Fruit fly (Drosophila melanogaster) whole organism, pupa: ENCODE measurements around the gene CG10730.
A peak's percentile ranks its signal among the peaks of the same experiment; 100 is the strongest.

Experiments
- CG10348 ChIP-seq: fragments of 200-800 bp; sonication (Bioruptor generic); IDR thresholded peaks from 2 replicates; pipeline ENCODE4 v1.3.6; 2022; ENCODE audit warnings: missing biosample characterization, missing genetic modification characterization
- CG12605 ChIP-seq: fragments of 200-800 bp; sonication (Bioruptor generic); IDR thresholded peaks from 2 replicates; pipeline ENCODE4 v1.3.6; 2022; ENCODE audit warnings: missing biosample characterization, missing genetic modification characterization
- CG13204 ChIP-seq: fragments of 200-800 bp; sonication (Bioruptor generic); optimal IDR thresholded peaks from 2 replicates; lab custom pipeline; 2018; ENCODE audit warnings: missing biosample characterization, mild to moderate bottlenecking, missing genetic modification characterization, moderate library complexity
- CG14655 ChIP-seq: fragments of 200-800 bp; sonication (Bioruptor generic); optimal IDR thresholded peaks from 3 replicates; lab custom pipeline; 2017; ENCODE audit warnings: mild to moderate bottlenecking, missing biosample characterization, missing genetic modification reagents, missing genetic modification characterization
- CG15710 ChIP-seq: fragments of 200-800 bp; sonication (Bioruptor generic); optimal IDR thresholded peaks from 2 replicates; lab custom pipeline; 2018; ENCODE audit warnings: missing biosample characterization, mild to moderate bottlenecking, missing genetic modification characterization, moderate library complexity
- CG17806 ChIP-seq: fragments of 200-800 bp; sonication (Bioruptor generic); optimal IDR thresholded peaks from 2 replicates; lab custom pipeline; 2018; ENCODE audit warnings: missing biosample characterization, mild to moderate bottlenecking, missing genetic modification characterization, moderate library complexity
- CG32121 ChIP-seq: fragments of 200-800 bp; sonication (Bioruptor generic); IDR thresholded peaks from 2 replicates; pipeline ENCODE4 v1.3.6; 2022; ENCODE audit warnings: missing biosample characterization, missing genetic modification characterization
- CG34367 ChIP-seq: fragments of 200-800 bp; sonication (Bioruptor generic); optimal IDR thresholded peaks from 2 replicates; lab custom pipeline; 2018; ENCODE audit warnings: missing biosample characterization, mild to moderate bottlenecking, missing genetic modification characterization
- CG4496 ChIP-seq: fragments of 200-800 bp; sonication (Bioruptor generic); IDR thresholded peaks from 3 replicates; pipeline ENCODE4 v1.3.6; 2022; ENCODE audit warnings: missing biosample characterization, missing genetic modification characterization
- CG8159 ChIP-seq: fragments of 200-800 bp; sonication (Bioruptor generic); optimal IDR thresholded peaks from 3 replicates; lab custom pipeline; 2018; ENCODE audit warnings: missing biosample characterization, mild to moderate bottlenecking, missing genetic modification characterization, moderate library complexity
- CG8301 ChIP-seq: fragments of 200-800 bp; sonication (Bioruptor generic); optimal IDR thresholded peaks from 2 replicates; lab custom pipeline; 2018; ENCODE audit warnings: missing biosample characterization, mild to moderate bottlenecking, missing genetic modification characterization
- CG9948 ChIP-seq: fragments of 200-800 bp; sonication (Bioruptor generic); optimal IDR thresholded peaks from 2 replicates; lab custom pipeline; 2018; ENCODE audit warnings: missing biosample characterization, mild to moderate bottlenecking, missing genetic modification characterization, moderate library complexity
- D1 ChIP-seq: fragments of 200-800 bp; sonication (Bioruptor generic); optimal IDR thresholded peaks from 2 replicates; lab custom pipeline; 2018; ENCODE audit warnings: missing biosample characterization, mild to moderate bottlenecking, missing genetic modification characterization, moderate library complexity
- EcR ChIP-seq: fragments of 200-800 bp; sonication (Bioruptor generic); optimal IDR thresholded peaks from 3 replicates; lab custom pipeline; 2019; ENCODE audit warnings: missing biosample characterization, missing genetic modification characterization, mild to moderate bottlenecking, moderate library complexity, missing genetic modification reagents
- Ets98B ChIP-seq: fragments of 200-800 bp; sonication (Bioruptor generic); IDR thresholded peaks from 2 replicates; pipeline ENCODE4 v1.3.6; 2022; ENCODE audit warnings: missing biosample characterization, missing genetic modification characterization
- Pif1A ChIP-seq: fragments of 200-800 bp; sonication (Bioruptor generic); optimal IDR thresholded peaks from 3 replicates; lab custom pipeline; 2016; ENCODE audit warnings: missing biosample characterization, missing genetic modification characterization
- Pif1B ChIP-seq: fragments of 200-800 bp; sonication (Bioruptor generic); optimal IDR thresholded peaks from 3 replicates; lab custom pipeline; 2016; ENCODE audit warnings: missing biosample characterization, missing genetic modification characterization
- Snoo ChIP-seq: fragments of 200-800 bp; sonication (Bioruptor generic); optimal IDR thresholded peaks from 3 replicates; lab custom pipeline; 2017; ENCODE audit warnings: missing biosample characterization, mild to moderate bottlenecking, missing genetic modification characterization, inconsistent platforms
- fd96Ca ChIP-seq: fragments of 200-800 bp; sonication (Bioruptor generic); IDR thresholded peaks from 3 replicates; pipeline ENCODE4 v1.3.6; 2022; ENCODE audit warnings: missing biosample characterization, missing genetic modification characterization
- gl ChIP-seq: fragments of 200-800 bp; sonication (Bioruptor generic); optimal IDR thresholded peaks from 2 replicates; lab custom pipeline; 2018; ENCODE audit warnings: missing biosample characterization, mild to moderate bottlenecking, missing genetic modification characterization
- rn ChIP-seq: fragments of 200-800 bp; sonication (Bioruptor generic); IDR thresholded peaks from 2 replicates; pipeline ENCODE4 v1.3.6; 2022; ENCODE audit warnings: missing biosample characterization, missing genetic modification characterization

CG10730 gene

DNA sequence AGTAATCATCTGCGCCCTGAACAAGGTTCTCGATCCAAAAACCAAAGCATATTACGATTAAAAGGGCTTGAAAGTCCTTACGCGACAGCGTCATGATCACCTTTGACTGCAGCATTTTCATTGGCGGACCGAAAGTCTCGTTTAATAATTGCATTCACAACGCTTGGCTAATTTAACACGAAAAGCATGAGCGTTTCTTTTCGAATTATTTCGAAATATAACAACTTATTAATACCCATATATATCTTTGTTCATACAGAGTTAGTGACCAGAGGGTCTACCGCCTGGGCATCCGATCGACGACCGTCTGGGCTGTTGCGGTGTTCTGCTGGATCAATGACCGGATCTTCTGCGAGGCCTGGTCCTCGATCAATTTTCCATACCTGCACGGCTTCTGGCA lies at the start of gene CG10730:
CG10730 (minus strand) TSS at position 101 of the 400 bp plus-strand sequence.
- no peak for TF ChIP-seq CG8301 (tag; lab: Kevin White, UChicago)
- TF ChIP-seq CG15710 (tag; lab: Kevin White, UChicago) = no peak
- no peak for TF ChIP-seq D1 (tag; lab: Kevin White, UChicago)
- no peak for TF ChIP-seq CG4496 (GFP tag; lab: Robert Waterston, UW)
- TF ChIP-seq Pif1B (GFP tag; lab: Kevin White, UChicago) = no peak
- no peak for TF ChIP-seq CG14655 (GFP tag; lab: Kevin White, UChicago)
- no peak for TF ChIP-seq CG13204 (GFP tag; lab: Kevin White, UChicago)

DNA sequence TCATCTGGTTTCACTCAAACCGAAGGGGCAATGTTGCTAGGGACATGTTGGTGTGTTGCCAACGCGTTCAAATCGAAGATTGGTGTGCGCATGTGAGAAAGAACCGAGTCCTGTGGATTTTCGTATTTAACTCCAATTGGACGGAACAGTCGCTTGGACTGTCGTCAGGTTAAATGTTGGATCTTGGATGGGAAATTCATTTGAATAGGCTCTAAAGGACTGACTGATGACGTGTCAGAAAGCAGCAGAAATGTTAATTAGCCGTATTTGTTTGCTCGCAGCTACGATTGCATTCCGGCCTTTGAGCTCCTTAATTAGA lies 49.2 kb upstream of the CG10730 start:
- TF ChIP-seq rn (GFP tag; lab: Robert Waterston, UW) (no peak), CG15710 (tag; lab: Kevin White, UChicago) (no peak), EcR (GFP tag; lab: Kevin White, UChicago) (no peak), D1 (tag; lab: Kevin White, UChicago) (no peak), CG13204 (GFP tag; lab: Kevin White, UChicago) (no peak), Ets98B (GFP tag; lab: Robert Waterston, UW) (no peak), gl (tag; lab: Kevin White, UChicago) (no peak), CG8301 (tag; lab: Kevin White, UChicago) (no peak), CG10348 (no peak), CG17806 (tag; lab: Kevin White, UChicago) (no peak), CG32121 (GFP tag; lab: Robert Waterston, UW) (no peak), CG34367 (no peak)

DNA sequence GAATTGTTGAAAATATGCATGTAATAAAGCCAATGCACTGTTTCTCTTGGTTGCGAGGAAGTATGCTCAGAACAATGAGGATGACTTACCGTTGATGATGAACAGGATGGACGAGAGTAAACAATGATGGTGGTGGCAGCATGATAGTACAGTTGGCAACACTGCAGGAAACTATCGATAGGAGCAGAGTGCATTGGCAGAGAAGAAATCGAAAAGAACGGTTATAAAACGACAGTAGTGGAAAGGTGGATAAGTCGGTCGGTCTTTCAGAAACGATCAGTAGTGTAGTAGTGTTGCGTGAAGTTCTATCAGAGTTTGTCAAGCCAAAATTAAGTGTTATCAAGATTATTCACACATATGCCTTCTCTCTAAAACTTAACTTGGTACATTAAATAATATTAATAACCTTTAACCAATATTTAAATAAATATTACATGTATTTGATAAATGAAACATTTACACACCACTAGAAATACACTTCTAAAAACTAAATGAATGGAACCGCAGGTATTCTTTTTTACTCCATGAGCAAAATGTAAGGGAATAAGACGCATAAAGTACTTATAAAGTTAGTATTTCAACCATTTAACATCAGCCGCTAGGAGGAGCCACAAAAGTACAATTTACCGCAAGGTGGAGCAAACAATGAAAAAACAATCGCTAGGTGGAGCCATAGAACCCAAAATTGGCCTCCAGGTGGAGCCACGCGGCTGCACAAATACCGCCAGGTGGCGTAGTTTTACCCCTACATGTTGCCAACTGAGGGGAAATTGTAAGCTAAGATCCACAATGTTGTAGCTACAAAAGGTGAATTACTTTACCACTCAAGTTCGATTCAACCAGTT lies 48.6 kb upstream of the CG10730 start:
- TF ChIP-seq Pif1A (GFP tag; lab: Kevin White, UChicago) (no peak), CG17806 (tag; lab: Kevin White, UChicago) (peak; percentile 44), gl (tag; lab: Kevin White, UChicago) (peak; percentile 9), EcR (GFP tag; lab: Kevin White, UChicago) (no peak), fd96Ca (GFP tag; lab: Robert Waterston, UW) (peak; percentile 51; the same call in 2 of the 3 replicates), CG15710 (tag; lab: Kevin White, UChicago) (peak; percentile 68), Pif1B (GFP tag; lab: Kevin White, UChicago) (peak; percentile 55), CG32121 (GFP tag; lab: Robert Waterston, UW) (peak; percentile 50; the same call in 1 of the 2 replicates), CG14655 (GFP tag; lab: Kevin White, UChicago) (peak; percentile 74), CG4496 (GFP tag; lab: Robert Waterston, UW) (no peak; the same call in 1 of the 3 replicates), Snoo (tag; lab: Kevin White, UChicago) (peak; percentile 32), Ets98B (GFP tag; lab: Robert Waterston, UW) (no peak; the same call in 1 of the 2 replicates), CG8301 (tag; lab: Kevin White, UChicago) (peak; percentile 70), CG34367 (peak; percentile 48), CG8159 (tag; lab: Kevin White, UChicago) (peak; percentile 66), rn (GFP tag; lab: Robert Waterston, UW) (peak; percentile 61), CG12605 (GFP tag; lab: Robert Waterston, UW) (peak; percentile 38), CG13204 (GFP tag; lab: Kevin White, UChicago) (no peak), CG9948 (peak; percentile 57), D1 (tag; lab: Kevin White, UChicago) (no peak), CG10348 (no peak)

DNA sequence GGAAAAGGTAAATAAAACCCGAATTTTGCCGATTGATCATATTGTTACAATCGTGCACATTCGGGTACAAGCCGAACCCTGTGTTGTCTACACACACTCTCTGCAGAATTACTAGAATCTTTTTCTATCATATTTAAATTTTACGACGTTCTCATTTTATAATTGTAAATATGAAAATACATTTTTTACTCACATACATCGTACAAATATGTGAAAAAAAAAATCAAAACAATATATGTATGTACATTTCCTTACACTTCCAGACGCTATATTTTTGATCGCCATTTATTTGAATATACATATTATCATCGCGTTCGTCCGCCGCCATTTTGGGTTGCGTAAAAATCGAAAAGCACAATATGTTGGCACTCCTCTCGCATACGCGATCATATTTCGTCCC lies 45.8 kb upstream of the CG10730 start:
- TF ChIP-seq CG8159 (tag; lab: Kevin White, UChicago) (no peak), CG17806 (tag; lab: Kevin White, UChicago) (no peak), CG4496 (GFP tag; lab: Robert Waterston, UW) (no peak), CG14655 (GFP tag; lab: Kevin White, UChicago) (no peak), Pif1B (GFP tag; lab: Kevin White, UChicago) (no peak), CG9948 (no peak), EcR (GFP tag; lab: Kevin White, UChicago) (no peak), Pif1A (GFP tag; lab: Kevin White, UChicago) (no peak), CG15710 (tag; lab: Kevin White, UChicago) (no peak), rn (GFP tag; lab: Robert Waterston, UW) (no peak), CG12605 (GFP tag; lab: Robert Waterston, UW) (no peak), D1 (tag; lab: Kevin White, UChicago) (no peak), CG34367 (no peak), CG8301 (tag; lab: Kevin White, UChicago) (no peak), gl (tag; lab: Kevin White, UChicago) (no peak), Ets98B (GFP tag; lab: Robert Waterston, UW) (no peak)

DNA sequence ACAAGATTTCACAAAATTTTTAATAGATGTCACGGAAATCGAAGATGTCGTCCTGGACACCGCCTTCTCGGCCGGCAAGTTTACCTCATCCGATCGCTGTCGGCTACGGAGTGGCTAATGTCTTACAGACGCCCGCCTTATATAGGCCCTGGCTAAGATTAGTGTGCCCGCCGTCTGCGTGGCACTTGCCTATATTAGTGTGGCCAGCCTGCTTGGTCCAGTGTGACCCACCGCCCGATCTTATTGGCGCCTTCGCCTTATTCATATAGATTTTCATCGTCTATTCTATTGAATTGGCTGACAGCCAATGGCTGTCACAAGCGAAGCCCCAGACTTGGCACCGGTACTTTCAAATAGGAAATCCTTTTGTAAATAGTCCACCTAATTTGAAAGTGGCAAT lies 43.9 kb upstream of the CG10730 start:
- no peak for TF ChIP-seq Snoo (tag; lab: Kevin White, UChicago)
- TF ChIP-seq D1 (tag; lab: Kevin White, UChicago) = no peak
- TF ChIP-seq CG14655 (GFP tag; lab: Kevin White, UChicago) = no peak
- TF ChIP-seq CG4496 (GFP tag; lab: Robert Waterston, UW) = no peak
- no peak for TF ChIP-seq CG8159 (tag; lab: Kevin White, UChicago)
- no peak for TF ChIP-seq CG15710 (tag; lab: Kevin White, UChicago)
- TF ChIP-seq CG32121 (GFP tag; lab: Robert Waterston, UW) = no peak
- TF ChIP-seq CG17806 (tag; lab: Kevin White, UChicago) = no peak
- no peak for TF ChIP-seq CG8301 (tag; lab: Kevin White, UChicago)
- TF ChIP-seq Ets98B (GFP tag; lab: Robert Waterston, UW) = no peak
- TF ChIP-seq rn (GFP tag; lab: Robert Waterston, UW) = no peak
- TF ChIP-seq, all 21 proteins: peak for 0
